Worm (Caenorhabditis elegans) whole organism, L4 larva: ENCODE measurements around the gene mnr-1.

Experiments
- Y48G9A.11 ChIP-seq: fragments of 200-800 bp; sonication (Bioruptor generic); IDR thresholded peaks from 2 replicates; pipeline ENCODE4 v1.3.6; 2022; ENCODE audit warnings: missing genetic modification reagents, missing genetic modification characterization, missing compliant biosample characterization
- mdl-1 ChIP-seq, 2 experiments: fragments of 150-350 bp in 1 of 2; sonication (generic microtip) in 1 of 2; optimal IDR thresholded peaks; 2 replicates each; lab custom pipeline; 2014 to 2017; ENCODE audit warnings: missing biosample characterization in 2 of 2, missing genetic modification characterization in 2 of 2
- sdz-12 ChIP-seq: fragments of 200-800 bp; sonication (Bioruptor generic); optimal IDR thresholded peaks from 2 replicates; lab custom pipeline; 2018; ENCODE audit warnings: mild to moderate bottlenecking, missing genetic modification characterization, missing compliant biosample characterization
- zfp-3 ChIP-seq: fragments of 200-800 bp; sonication (Bioruptor generic); conservative IDR thresholded peaks from 2 replicates; pipeline ENCODE4 v1.3.6; 2022; ENCODE audit warnings: missing genetic modification reagents, missing genetic modification characterization, missing compliant biosample characterization

DNA sequence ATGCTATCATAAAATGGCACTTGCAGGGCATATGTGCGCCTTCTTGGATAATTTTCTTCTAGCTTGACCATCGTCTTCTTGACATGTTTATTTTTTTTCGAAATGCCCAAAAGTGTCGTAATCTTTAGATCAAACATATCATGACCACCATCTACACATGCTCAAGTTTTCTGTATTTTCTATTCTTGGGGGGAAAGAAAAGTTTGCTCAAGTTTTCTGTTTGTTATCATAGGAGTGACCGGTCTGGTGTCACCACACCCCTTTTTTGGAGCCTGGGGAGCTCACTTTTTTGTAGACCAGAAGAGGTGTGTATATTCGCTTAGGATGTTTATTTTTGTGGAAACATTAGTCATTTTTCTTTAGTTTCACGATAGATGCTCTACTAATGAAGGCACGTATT lies 30.9 kb downstream of the mnr-1 start, which contains the start of gene klf-2:
- TF ChIP-seq sdz-12 (GFP tag; lab: Kevin White, UChicago) (no peak), mdl-1 (tag; optimal IDR thresholded peaks at IDR 0.05; lab: Kevin White, UChicago) (no peak), Y48G9A.11 (GFP tag; lab: Robert Waterston, UW) (no peak), zfp-3 (GFP tag; lab: Robert Waterston, UW) (no peak)
